Worm (Caenorhabditis elegans) whole organism, L3 larva: Measurements from ENCODE around the gene clec-76.

Source experiments
- elt-2 ChIP-seq: sonication (generic microtip); optimal IDR thresholded peaks from 2 replicates; lab custom pipeline; 2016; ENCODE audit warnings: missing genetic modification reagents, mild to moderate bottlenecking, missing genetic modification characterization, missing compliant biosample characterization
- jun-1 ChIP-seq: fragments of 150-350 bp; optimal IDR thresholded peaks from 2 replicates; lab custom pipeline; 2014; ENCODE audit warnings: missing biosample characterization, missing genetic modification reagents, missing genetic modification characterization
- lin-15B ChIP-seq: fragments of 150-350 bp; optimal IDR thresholded peaks from 2 replicates; lab custom pipeline; 2014; ENCODE audit warnings: missing biosample characterization, missing genetic modification characterization
- nhr-11 ChIP-seq: fragments of 150-350 bp; optimal IDR thresholded peaks from 2 replicates; lab custom pipeline; 2014; ENCODE audit warnings: missing biosample characterization, missing genetic modification characterization
- nhr-43 ChIP-seq: sonication (generic microtip); optimal IDR thresholded peaks from 2 replicates; lab custom pipeline; 2016; ENCODE audit warnings: mild to moderate bottlenecking, missing genetic modification characterization, missing compliant biosample characterization; ENCODE audit not compliant: poor library complexity, severe bottlenecking
- skn-1 ChIP-seq: fragments of 150-350 bp; optimal IDR thresholded peaks from 2 replicates; lab custom pipeline; 2014; ENCODE audit warnings: missing biosample characterization, missing genetic modification characterization

DNA sequence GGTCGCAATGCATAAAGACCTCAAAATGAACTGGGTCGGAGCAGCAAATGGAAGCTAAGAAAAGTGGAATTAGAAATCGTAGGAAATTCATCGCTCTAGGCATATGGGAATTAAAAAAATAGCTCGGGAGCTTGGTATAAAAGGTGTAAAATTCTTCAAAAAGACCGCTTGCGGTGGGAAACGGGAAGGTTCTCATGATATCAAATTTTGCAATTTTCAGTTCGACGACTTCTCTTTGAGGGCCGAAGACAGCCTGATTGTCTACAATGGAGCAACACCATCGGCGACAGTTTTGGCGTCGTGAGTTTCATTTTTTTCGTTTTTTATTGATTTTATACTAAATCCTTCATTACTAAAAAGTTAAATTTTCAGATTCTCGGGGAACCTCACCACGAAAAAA, 33.5 kb downstream of the clec-76 start, which contains the start of gene F47C12.8:
- TF ChIP-seq jun-1 (tag; lab: Kevin White, UChicago): no peak
- TF ChIP-seq lin-15B (tag; lab: Kevin White, UChicago): no peak
- no peak for TF ChIP-seq nhr-11 (tag; lab: Kevin White, UChicago)
- no peak for TF ChIP-seq nhr-43 (tag; lab: Kevin White, UChicago)
- no peak for TF ChIP-seq skn-1 (tag; lab: Kevin White, UChicago)
- no peak for TF ChIP-seq elt-2
